Worm (Caenorhabditis elegans) whole organism, L1 larva: ENCODE results near the gene srbc-51.
A peak's percentile ranks its signal among the peaks of the same experiment; 100 is the strongest.

ENCODE experiments used
- C04F5.9 ChIP-seq: sonication (generic microtip); optimal IDR thresholded peaks from 2 replicates; lab custom pipeline; 2016; ENCODE audit warnings: missing genetic modification characterization, missing compliant biosample characterization
- C16A3.4 ChIP-seq: fragments of 150-350 bp; optimal IDR thresholded peaks from 2 replicates; lab custom pipeline; 2014; ENCODE audit warnings: missing biosample characterization, missing genetic modification characterization
- C34B4.2 ChIP-seq: sonication (generic microtip); optimal IDR thresholded peaks from 2 replicates; lab custom pipeline; 2017; ENCODE audit warnings: mild to moderate bottlenecking, missing genetic modification characterization, missing compliant biosample characterization
- F16B12.6 ChIP-seq: fragments of 150-350 bp; optimal IDR thresholded peaks from 2 replicates; lab custom pipeline; 2014; ENCODE audit warnings: missing biosample characterization, missing genetic modification characterization
- Y116A8C.19 ChIP-seq: sonication (generic microtip); optimal IDR thresholded peaks from 2 replicates; lab custom pipeline; 2016; ENCODE audit warnings: missing compliant biosample characterization, missing genetic modification characterization, borderline replicate concordance
- aly-2 ChIP-seq: fragments of 150-350 bp; optimal IDR thresholded peaks from 2 replicates; lab custom pipeline; 2014; ENCODE audit warnings: missing biosample characterization, missing genetic modification characterization
- ama-1 ChIP-seq: fragments of 150-350 bp; optimal IDR thresholded peaks from 2 replicates; lab custom pipeline; 2014
- ceh-8 ChIP-seq: fragments of 200-800 bp; sonication (Bioruptor generic); optimal IDR thresholded peaks from 2 replicates; lab custom pipeline; 2018; ENCODE audit warnings: mild to moderate bottlenecking, missing genetic modification characterization, moderate library complexity, missing compliant biosample characterization
- ceh-82 ChIP-seq, 3 experiments: fragments of 150-350 bp in 1 of 3; sonication (generic microtip) in 2 of 3; optimal IDR thresholded peaks; 2 replicates each; lab custom pipeline; 2014 to 2017; ENCODE audit warnings: missing biosample characterization in 3 of 3, missing genetic modification characterization in 3 of 3
- ceh-90 ChIP-seq: sonication (generic microtip); optimal IDR thresholded peaks from 2 replicates; lab custom pipeline; 2016; ENCODE audit warnings: missing genetic modification characterization, missing compliant biosample characterization
- ces-1 ChIP-seq: fragments of 150-350 bp; optimal IDR thresholded peaks from 2 replicates; lab custom pipeline; 2014; ENCODE audit warnings: missing biosample characterization, missing genetic modification reagents, missing genetic modification characterization
- dpl-1 ChIP-seq, 3 experiments: fragments of 150-350 bp in 2 of 3; sonication (generic microtip) in 1 of 3; optimal IDR thresholded peaks; 2 replicates each; lab custom pipeline; 2014 to 2017; ENCODE audit warnings: missing biosample characterization in 3 of 3, missing genetic modification characterization in 3 of 3, missing genetic modification reagents in 3 of 3
- efl-3 ChIP-seq: fragments of 200-800 bp; sonication (Bioruptor generic); optimal IDR thresholded peaks from 2 replicates; lab custom pipeline; 2018; ENCODE audit warnings: mild to moderate bottlenecking, missing genetic modification characterization, missing compliant biosample characterization
- elt-2 ChIP-seq: sonication (generic microtip); optimal IDR thresholded peaks from 2 replicates; lab custom pipeline; 2016; ENCODE audit warnings: missing genetic modification characterization, mild to moderate bottlenecking, inconsistent platforms, missing compliant biosample characterization, missing genetic modification reagents
- elt-3 ChIP-seq, 6 experiments: fragments of 150-350 bp in 1 of 6; sonication (generic microtip); optimal IDR thresholded peaks; 2 replicates each; lab custom pipeline; 2017 to 2018; ENCODE audit warnings: missing biosample characterization in 6 of 6, missing genetic modification characterization in 6 of 6, inconsistent platforms in 1 of 6
- fkh-10 ChIP-seq: sonication (generic microtip); optimal IDR thresholded peaks from 2 replicates; lab custom pipeline; 2017; ENCODE audit warnings: missing biosample characterization, missing genetic modification reagents, missing genetic modification characterization
- fkh-4 ChIP-seq: sonication (generic microtip); optimal IDR thresholded peaks from 2 replicates; lab custom pipeline; 2016; ENCODE audit warnings: missing compliant biosample characterization, missing genetic modification characterization, borderline replicate concordance
- fkh-8 ChIP-seq: sonication (generic microtip); optimal IDR thresholded peaks from 2 replicates; lab custom pipeline; 2016; ENCODE audit warnings: mild to moderate bottlenecking, missing genetic modification characterization, missing compliant biosample characterization
- grh-1 ChIP-seq: fragments of 200-800 bp; sonication (Bioruptor generic); IDR thresholded peaks from 2 replicates; pipeline ENCODE4 v1.3.6; 2022; ENCODE audit warnings: missing genetic modification reagents, missing genetic modification characterization, missing compliant biosample characterization
- hlh-17 ChIP-seq: fragments of 200-800 bp; sonication (Bioruptor generic); optimal IDR thresholded peaks from 2 replicates; lab custom pipeline; 2018; ENCODE audit warnings: missing genetic modification characterization, mild to moderate bottlenecking, missing compliant biosample characterization, moderate library complexity, borderline replicate concordance
- hlh-4 ChIP-seq: sonication (generic microtip); optimal IDR thresholded peaks from 2 replicates; lab custom pipeline; 2016; ENCODE audit warnings: mild to moderate bottlenecking, missing genetic modification characterization, missing compliant biosample characterization
- jun-1 ChIP-seq: fragments of 150-350 bp; optimal IDR thresholded peaks from 2 replicates; lab custom pipeline; 2014; ENCODE audit warnings: missing biosample characterization, missing genetic modification reagents, missing genetic modification characterization
- lin-13 ChIP-seq: fragments of 150-350 bp; optimal IDR thresholded peaks from 2 replicates; lab custom pipeline; 2014; ENCODE audit warnings: missing biosample characterization, missing genetic modification reagents, missing genetic modification characterization
- lin-14 ChIP-seq: fragments of 200-800 bp; sonication (Bioruptor generic); optimal IDR thresholded peaks from 2 replicates; lab custom pipeline; 2018; ENCODE audit warnings: mild to moderate bottlenecking, missing genetic modification characterization, moderate library complexity, missing compliant biosample characterization
- lin-15B ChIP-seq: fragments of 150-350 bp; sonication (generic microtip); optimal IDR thresholded peaks from 3 replicates; lab custom pipeline; 2014; ENCODE audit warnings: missing biosample characterization, missing genetic modification characterization
- lin-39 ChIP-seq: fragments of 150-350 bp; optimal IDR thresholded peaks from 2 replicates; lab custom pipeline; 2014; ENCODE audit warnings: missing biosample characterization, missing genetic modification reagents, missing genetic modification characterization
- lir-3 ChIP-seq: sonication (generic microtip); optimal IDR thresholded peaks from 2 replicates; lab custom pipeline; 2016; ENCODE audit warnings: mild to moderate bottlenecking, missing genetic modification characterization, moderate library complexity, missing compliant biosample characterization; ENCODE audit not compliant: poor library complexity
- mef-2 ChIP-seq: fragments of 150-350 bp; optimal IDR thresholded peaks from 2 replicates; lab custom pipeline; 2014; ENCODE audit warnings: missing biosample characterization, missing genetic modification characterization
- nhr-11 ChIP-seq: fragments of 150-350 bp; optimal IDR thresholded peaks from 2 replicates; lab custom pipeline; 2014; ENCODE audit warnings: missing biosample characterization, missing genetic modification characterization
- nhr-12 ChIP-seq: sonication (generic microtip); optimal IDR thresholded peaks from 2 replicates; lab custom pipeline; 2017; ENCODE audit warnings: missing biosample characterization, missing genetic modification characterization
- nhr-20 ChIP-seq: sonication (generic microtip); optimal IDR thresholded peaks from 2 replicates; lab custom pipeline; 2016; ENCODE audit warnings: mild to moderate bottlenecking, missing genetic modification characterization, missing compliant biosample characterization
- nhr-71 ChIP-seq: sonication (generic microtip); optimal IDR thresholded peaks from 2 replicates; lab custom pipeline; 2016; ENCODE audit warnings: mild to moderate bottlenecking, missing genetic modification characterization, moderate library complexity, missing compliant biosample characterization
- nhr-76 ChIP-seq: sonication (generic microtip); optimal IDR thresholded peaks from 2 replicates; lab custom pipeline; 2017; ENCODE audit warnings: missing biosample characterization, missing genetic modification characterization
- nhr-77 ChIP-seq: fragments of 150-350 bp; optimal IDR thresholded peaks from 2 replicates; lab custom pipeline; 2014; ENCODE audit warnings: missing biosample characterization, missing genetic modification characterization
- pax-3 ChIP-seq: fragments of 200-800 bp; sonication (Bioruptor generic); optimal IDR thresholded peaks from 2 replicates; lab custom pipeline; 2018; ENCODE audit warnings: mild to moderate bottlenecking, missing genetic modification characterization, moderate library complexity, missing compliant biosample characterization
- skn-1 ChIP-seq: fragments of 150-350 bp; optimal IDR thresholded peaks from 2 replicates; lab custom pipeline; 2014; ENCODE audit warnings: missing biosample characterization, missing genetic modification characterization
- snpc-4 ChIP-seq: fragments of 150-350 bp; optimal IDR thresholded peaks from 2 replicates; lab custom pipeline; 2014; ENCODE audit warnings: missing biosample characterization, missing genetic modification characterization
- sptf-1 ChIP-seq: fragments of 150-350 bp; optimal IDR thresholded peaks from 2 replicates; lab custom pipeline; 2014; ENCODE audit warnings: missing biosample characterization, missing genetic modification characterization
- swsn-7 ChIP-seq: sonication (generic microtip); optimal IDR thresholded peaks from 2 replicates; lab custom pipeline; 2016; ENCODE audit warnings: missing genetic modification characterization, missing compliant biosample characterization
- unc-130 ChIP-seq: fragments of 150-350 bp; optimal IDR thresholded peaks from 2 replicates; lab custom pipeline; 2017; ENCODE audit warnings: missing biosample characterization, missing genetic modification characterization, inconsistent platforms
- unc-30 ChIP-seq: sonication (generic microtip); optimal IDR thresholded peaks from 2 replicates; lab custom pipeline; 2017; ENCODE audit warnings: missing biosample characterization, missing genetic modification characterization
- unc-86 ChIP-seq: sonication (generic microtip); optimal IDR thresholded peaks from 2 replicates; lab custom pipeline; 2016; ENCODE audit warnings: missing genetic modification characterization, missing compliant biosample characterization
- vab-15 ChIP-seq: sonication (generic microtip); optimal IDR thresholded peaks from 2 replicates; lab custom pipeline; 2017; ENCODE audit warnings: missing genotype, mild to moderate bottlenecking, missing genetic modification characterization, missing compliant biosample characterization
- xbp-1 ChIP-seq: sonication (generic microtip); optimal IDR thresholded peaks from 2 replicates; lab custom pipeline; 2016; ENCODE audit warnings: missing genetic modification characterization, missing compliant biosample characterization
- zip-4 ChIP-seq: fragments of 200-800 bp; sonication (Bioruptor generic); optimal IDR thresholded peaks from 2 replicates; lab custom pipeline; 2018; ENCODE audit warnings: mild to moderate bottlenecking, missing genetic modification characterization, moderate library complexity, missing compliant biosample characterization
- ztf-11 ChIP-seq, 2 experiments: sonication (generic microtip); optimal IDR thresholded peaks; 2 replicates each; lab custom pipeline; 2016 to 2017; ENCODE audit warnings: missing genetic modification characterization in 2 of 2, missing biosample characterization in 1 of 2, missing compliant biosample characterization in 1 of 2

Gene srbc-51

ce11 chrV:15867373-15867772, 41.2 kb downstream of the srbc-51 start, which contains the start of gene fbxa-197:
fbxa-197 (plus strand) TSS chrV:15867673.
- TF ChIP-seq nhr-77 = no peak

ce11 chrV:15870356-15870755, 44.1 kb downstream of the srbc-51 start, which contains the start of gene str-57:
str-57 (plus strand) TSS chrV:15870656.
- TF ChIP-seq fkh-8 (peak; percentile 28), nhr-76 (no peak)

- TF ChIP-seq elt-2 (tag; lab: Kevin White, UChicago) = no peak
- TF ChIP-seq lin-13 = no peak
- TF ChIP-seq hlh-17 (GFP tag; lab: Kevin White, UChicago) = no peak
These were observed 46.1 kb downstream of the srbc-51 start, which contains the start of gene str-56 for ce11 chrV:15872273-15872672. str-56 (plus strand) TSS chrV:15872573.

- TF ChIP-seq unc-30 (tag; lab: Kevin White, UChicago) = no peak
- TF ChIP-seq lin-14 (GFP tag; lab: Kevin White, UChicago) = no peak
- TF ChIP-seq ama-1 = no peak
- peak; percentile 58 for TF ChIP-seq pax-3 (tag; lab: Kevin White, UChicago)
- peak; percentile 18 for TF ChIP-seq zip-4 (GFP tag; lab: Kevin White, UChicago)
- TF ChIP-seq hlh-17 (GFP tag; lab: Kevin White, UChicago) = no peak
- peak; percentile 75 for TF ChIP-seq nhr-20 (tag; lab: Kevin White, UChicago)
- peak; percentile 8 for TF ChIP-seq lir-3 (tag; lab: Kevin White, UChicago)
- no peak for TF ChIP-seq jun-1 (tag; lab: Kevin White, UChicago)
- TF ChIP-seq Y116A8C.19 (tag; lab: Kevin White, UChicago) = no peak
- peak in 1 of 6 experiments; percentile 29 for TF ChIP-seq elt-3 (tag; optimal IDR thresholded peaks at IDR 0.05; lab: Kevin White, UChicago)
- TF ChIP-seq nhr-71 (tag; lab: Kevin White, UChicago) = peak; percentile 76
- no peak for TF ChIP-seq hlh-4
- no peak for TF ChIP-seq nhr-76
- peak; percentile 84 for TF ChIP-seq skn-1 (tag; lab: Kevin White, UChicago)
- peak; percentile 69 for TF ChIP-seq swsn-7
- TF ChIP-seq F16B12.6 (tag; lab: Kevin White, UChicago) = no peak
- no peak for TF ChIP-seq vab-15 (tag; lab: Kevin White, UChicago)
- TF ChIP-seq lin-39 (tag; lab: Kevin White, UChicago) = no peak
- TF ChIP-seq ztf-11 (tag; optimal IDR thresholded peaks at IDR 0.05; lab: Kevin White, UChicago) = peak in 1 of 2 experiments; percentile 34
- TF ChIP-seq sptf-1 (tag; lab: Kevin White, UChicago) = no peak
- no peak for TF ChIP-seq mef-2 (tag; lab: Kevin White, UChicago)
- TF ChIP-seq ces-1 = no peak
- peak; percentile 35 for TF ChIP-seq unc-130
- peak; percentile 57 for TF ChIP-seq ceh-8
- peak; percentile 52 for TF ChIP-seq unc-86 (tag; lab: Kevin White, UChicago)
- TF ChIP-seq nhr-11 (tag; lab: Kevin White, UChicago) = no peak
- no peak for TF ChIP-seq C04F5.9 (tag; lab: Kevin White, UChicago)
- no peak for TF ChIP-seq lin-15B (tag; lab: Kevin White, UChicago)
- peak; percentile 64 for TF ChIP-seq xbp-1 (tag; lab: Kevin White, UChicago)
- TF ChIP-seq efl-3 = no peak
- peak; percentile 34 for TF ChIP-seq fkh-10 (GFP tag; lab: Kevin White, UChicago)
- TF ChIP-seq lin-13 = no peak
- no peak for TF ChIP-seq C34B4.2 (tag; lab: Kevin White, UChicago)
- no peak for TF ChIP-seq fkh-4
- no peak for TF ChIP-seq ceh-90 (tag; lab: Kevin White, UChicago)
- TF ChIP-seq grh-1 = peak; percentile 25; the same call in 1 of the 2 replicates
- peak; percentile 86 for TF ChIP-seq fkh-8
- peak; percentile 38 to 64 (median 51) for TF ChIP-seq dpl-1 (GFP tag; optimal IDR thresholded peaks at IDR 0.05; lab: Kevin White, UChicago)
- TF ChIP-seq snpc-4 (tag; lab: Kevin White, UChicago) = peak; percentile 66
- peak; percentile 22 to 85 (median 71) for TF ChIP-seq ceh-82 (tag; optimal IDR thresholded peaks at IDR 0.05; lab: Kevin White, UChicago)
- peak; percentile 44 for TF ChIP-seq aly-2 (tag; lab: Kevin White, UChicago)
- peak; percentile 12 for TF ChIP-seq nhr-12 (tag; lab: Kevin White, UChicago)
- TF ChIP-seq C16A3.4 (tag; lab: Kevin White, UChicago) = peak; percentile 78
These were observed 47.6 kb downstream of the srbc-51 start for ce11 chrV:15873762-15874161.
